Worm (Caenorhabditis elegans): ENCODE results near the gene cyp-13B1.

cyp-13B1 gene

ce11 chrX:13396550-13397023 is 12.9 kb downstream of the cyp-13B1 start, which contains the start of gene F02C12.3 (continued):
- TF ChIP-seq B0019.2 (GFP tag; conservative IDR thresholded peaks at IDR 0.05) = no peak
- no peak for TF ChIP-seq ccch-3 (GFP tag; optimal IDR thresholded peaks at IDR 0.05)
- TF ChIP-seq mes-4 (tag; optimal IDR thresholded peaks at IDR 0.05) = no peak
- peak in 1 of 2 experiments; percentile 23 for TF ChIP-seq let-607 (tag; optimal IDR thresholded peaks at IDR 0.05)
- no peak for TF ChIP-seq ztf-28 (GFP tag; IDR thresholded peaks at IDR 0.05)
- TF ChIP-seq hmg-1.2 (GFP tag; IDR thresholded peaks at IDR 0.05) = peak; percentile 98
- no peak for TF ChIP-seq hlh-26 (GFP tag; conservative IDR thresholded peaks at IDR 0.05)
- TF ChIP-seq madf-10 (tag; optimal IDR thresholded peaks at IDR 0.05) = no peak
- no peak for TF ChIP-seq tbp1 (GFP tag; optimal IDR thresholded peaks at IDR 0.05)
- TF ChIP-seq dpff-1 (tag; optimal IDR thresholded peaks at IDR 0.05) = no peak
- TF ChIP-seq unc-130 (GFP tag; optimal IDR thresholded peaks at IDR 0.05) = no peak
- no peak for TF ChIP-seq egl-44 (GFP tag; IDR thresholded peaks at IDR 0.05)
- TF ChIP-seq B0336.3 (GFP tag; IDR thresholded peaks at IDR 0.05) = no peak
- TF ChIP-seq die-1 (tag; optimal IDR thresholded peaks at IDR 0.05) = no peak
- TF ChIP-seq lag-1 (GFP tag; IDR thresholded peaks at IDR 0.05) = no peak
- no peak for TF ChIP-seq mel-28 (tag; optimal IDR thresholded peaks at IDR 0.05; ENCODE audit: borderline replicate concordance)
- TF ChIP-seq F57C9.4 (tag; optimal IDR thresholded peaks at IDR 0.05) = no peak
- no peak for TF ChIP-seq ztf-22 (GFP tag; optimal IDR thresholded peaks at IDR 0.05)
- TF ChIP-seq egl-18 (GFP tag; IDR thresholded peaks at IDR 0.05) = no peak
- peak; percentile 7 for TF ChIP-seq B0261.1 (tag; optimal IDR thresholded peaks at IDR 0.05)
- no peak for TF ChIP-seq madf-8 (GFP tag; conservative IDR thresholded peaks at IDR 0.05)
- no peak for TF ChIP-seq snpc-4 (GFP tag; optimal IDR thresholded peaks at IDR 0.05)
- TF ChIP-seq snpc-4 (tag; optimal IDR thresholded peaks at IDR 0.05) = peak in 1 of 4 experiments; percentile 1
- no peak for TF ChIP-seq madf-6 (GFP tag; IDR thresholded peaks at IDR 0.05)
- TF ChIP-seq madf-3 (GFP tag; IDR thresholded peaks at IDR 0.05) = no peak
- TF ChIP-seq lir-1 (GFP tag; conservative IDR thresholded peaks at IDR 0.05) = no peak
- TF ChIP-seq aptf-2 (GFP tag; conservative IDR thresholded peaks at IDR 0.05) = no peak
- peak; percentile 30 for TF ChIP-seq ZK185.1 (tag; optimal IDR thresholded peaks at IDR 0.05; ENCODE audit: poor library complexity, severe bottlenecking)
- no peak for TF ChIP-seq somi-1 (GFP tag; optimal IDR thresholded peaks at IDR 0.05)
- TF ChIP-seq sea-2 (GFP tag; IDR thresholded peaks at IDR 0.05) = no peak
- TF ChIP-seq ztf-3 (GFP tag; optimal IDR thresholded peaks at IDR 0.05) = no peak
- no peak for TF ChIP-seq T07F8.4 (tag; optimal IDR thresholded peaks at IDR 0.05)
- TF ChIP-seq pha-4 (tag; optimal IDR thresholded peaks at IDR 0.05) = no peak
- TF ChIP-seq F23B12.7 (tag; optimal IDR thresholded peaks at IDR 0.05; ENCODE audit: insufficient read depth) = no peak
- TF ChIP-seq nhr-120 (GFP tag; IDR thresholded peaks at IDR 0.05) = no peak
- no peak for TF ChIP-seq ceh-58 (GFP tag; IDR thresholded peaks at IDR 0.05)
- TF ChIP-seq C17E4.6 (GFP tag; IDR thresholded peaks at IDR 0.05) = no peak
- no peak for TF ChIP-seq lsl-1 (GFP tag; optimal IDR thresholded peaks at IDR 0.05)
- TF ChIP-seq attf-3 (GFP tag; conservative IDR thresholded peaks at IDR 0.05) = peak; percentile 99
- TF ChIP-seq let-526 (GFP tag; IDR thresholded peaks at IDR 0.05) = no peak
- TF ChIP-seq lin-40 (tag; optimal IDR thresholded peaks at IDR 0.05) = peak; percentile 80
- no peak for TF ChIP-seq C06A6.2 (GFP tag; conservative IDR thresholded peaks at IDR 0.05)

All from whole organism, young adult.